Worm (Caenorhabditis elegans) whole organism, L4/young adult: ENCODE results near the gene F15H10.9.

Experiments used
- dao-5 ChIP-seq: sonication (generic microtip); optimal IDR thresholded peaks from 2 replicates; lab custom pipeline; 2016; ENCODE audit warnings: missing genotype, missing genetic modification characterization, moderate library complexity, missing compliant biosample characterization
- him-1 ChIP-seq: sonication (generic microtip); optimal IDR thresholded peaks from 2 replicates; lab custom pipeline; 2016; ENCODE audit warnings: missing genotype, missing genetic modification reagents, missing genetic modification characterization, missing compliant biosample characterization

DNA sequence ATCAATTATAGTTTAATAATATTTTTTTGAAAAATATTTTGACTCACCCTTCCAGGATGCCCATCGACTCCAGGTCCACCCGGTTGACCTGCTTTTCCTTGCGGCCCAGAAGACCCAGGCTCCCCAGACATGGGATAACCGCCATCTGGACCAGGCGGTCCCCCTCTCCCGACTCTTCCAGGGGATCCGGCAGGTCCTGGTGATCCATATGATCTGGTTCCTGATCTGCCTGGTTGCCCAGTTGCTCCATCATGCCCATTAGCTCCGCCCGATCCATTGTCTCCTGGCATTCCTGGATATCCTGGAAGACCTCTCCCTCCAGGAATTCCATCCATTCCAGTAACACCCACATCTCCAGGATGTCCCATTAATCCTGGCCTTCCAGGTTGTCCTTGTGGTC, 20.8 kb downstream of the F15H10.9 start:
- TF ChIP-seq him-1 (tag; lab: Kevin White, UChicago), result no peak
- no peak for TF ChIP-seq dao-5 (tag; lab: Kevin White, UChicago)
